Fruit fly (Drosophila melanogaster): ENCODE results near the gene Nf-YA.

DNA sequence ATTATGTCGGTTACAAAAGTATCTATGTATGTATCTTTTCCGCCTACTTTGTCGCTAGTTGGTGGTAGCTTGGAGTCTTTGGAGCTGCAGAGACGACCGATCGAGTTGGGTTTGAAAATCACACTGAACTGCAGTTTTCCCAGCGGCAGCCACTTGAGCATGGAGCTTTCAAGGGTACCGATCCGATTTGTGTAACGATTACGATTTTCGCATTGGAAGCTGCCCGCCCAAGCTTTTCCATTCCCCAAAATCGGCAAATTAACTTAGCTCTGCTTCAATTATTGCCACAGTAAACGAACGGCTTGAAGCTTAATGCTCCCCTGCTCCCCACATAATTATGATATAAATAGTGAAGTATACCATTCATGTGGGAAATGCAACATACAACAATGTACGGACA, 47.1 kb upstream of the Nf-YA start, which contains the start of gene CG32036:
- TF ChIP-seq CG7101 (tag; optimal IDR thresholded peaks at IDR 0.05) (no peak), Mnt (GFP tag; optimal IDR thresholded peaks at IDR 0.05) (no peak), kay (GFP tag; ENCODE audit: borderline replicate concordance) (no peak), CG12768 (GFP tag; optimal IDR thresholded peaks at IDR 0.05) (no peak), CG5204 (GFP tag; optimal IDR thresholded peaks at IDR 0.05) (no peak)
